Worm (Caenorhabditis elegans): Measurements from ENCODE around the gene C36C5.15.

The C36C5.15 gene

DNA sequence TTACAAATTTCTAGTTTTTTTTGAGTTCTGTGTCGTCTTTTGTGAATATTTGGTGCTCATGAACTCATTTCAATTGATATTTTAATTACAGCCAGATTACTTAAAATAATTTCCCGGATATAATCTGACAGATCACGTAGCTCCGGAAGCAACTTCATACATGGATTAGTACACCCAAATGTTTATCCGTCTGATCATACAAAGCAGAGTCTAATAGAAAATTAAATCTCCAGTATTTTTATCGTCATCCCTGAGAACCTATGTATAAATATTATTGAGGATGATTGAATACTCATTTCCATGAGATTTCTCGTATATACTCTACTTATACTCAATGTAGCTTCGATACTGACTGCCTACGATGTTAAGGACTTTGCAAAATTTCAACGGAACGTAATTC lies 43.6 kb downstream of the C36C5.15 start, which contains the start of gene Y73C8C.12:
Gene Y73C8C.12 (plus strand): TSS at position 301 of the 400 bp plus-strand sequence.
- TF ChIP-seq Y48G9A.11 (GFP tag; IDR thresholded peaks at IDR 0.05) (no peak), aha-1 (tag) (peak; percentile 28)

DNA sequence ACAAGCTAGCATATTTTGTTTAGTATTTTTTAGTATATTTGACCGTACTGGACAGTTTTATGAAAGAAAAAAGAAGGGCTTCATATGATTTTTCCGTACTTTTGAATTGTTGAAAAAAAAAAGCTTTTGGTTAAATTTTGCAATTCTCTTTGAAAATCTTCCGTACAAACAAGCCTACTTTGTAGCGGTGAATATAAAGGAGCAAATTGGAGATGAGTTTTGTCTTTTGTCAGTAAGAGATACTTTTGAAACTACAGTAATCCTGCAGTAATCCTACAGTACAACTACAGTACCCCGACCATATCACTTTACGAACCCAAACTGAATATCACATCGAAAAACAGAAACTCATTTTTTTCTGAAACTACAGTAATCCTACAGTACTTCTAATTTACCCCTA lies 46.1 kb downstream of the C36C5.15 start:
- TF ChIP-seq aha-1 (tag) (peak; percentile 93), madf-5 (GFP tag; IDR thresholded peaks at IDR 0.05) (no peak), F37D6.2 (tag; optimal IDR thresholded peaks at IDR 0.05) (no peak), snpc-1.2 (GFP tag; IDR thresholded peaks at IDR 0.05) (no peak), T26A8.4 (GFP tag; IDR thresholded peaks at IDR 0.05) (no peak)

DNA sequence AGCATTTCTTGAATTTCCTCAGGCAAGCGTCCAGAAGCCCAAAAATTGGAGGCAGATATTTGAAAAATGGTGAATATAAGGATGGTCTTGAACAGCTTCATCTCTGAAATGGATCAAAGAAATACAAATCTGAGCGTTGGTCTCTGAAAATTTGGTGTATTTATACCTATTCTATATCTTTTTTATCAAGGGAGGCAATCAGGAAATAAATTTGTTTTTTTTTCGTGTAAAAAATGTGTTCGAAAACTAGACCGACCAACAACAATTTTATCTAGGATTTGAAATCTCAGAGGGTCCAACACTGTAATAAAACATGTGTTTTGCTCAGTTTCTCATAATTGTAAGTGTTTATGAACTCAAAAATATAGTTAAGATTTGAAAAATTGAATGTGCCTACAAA lies 46.8 kb downstream of the C36C5.15 start, which contains the start of gene srt-56:
Gene srt-56 (minus strand): TSS at position 101 of the 400 bp plus-strand sequence.
- peak; percentile 49 for TF ChIP-seq aha-1 (tag)
- no peak for TF ChIP-seq zip-2 (tag; optimal IDR thresholded peaks at IDR 0.05)

DNA sequence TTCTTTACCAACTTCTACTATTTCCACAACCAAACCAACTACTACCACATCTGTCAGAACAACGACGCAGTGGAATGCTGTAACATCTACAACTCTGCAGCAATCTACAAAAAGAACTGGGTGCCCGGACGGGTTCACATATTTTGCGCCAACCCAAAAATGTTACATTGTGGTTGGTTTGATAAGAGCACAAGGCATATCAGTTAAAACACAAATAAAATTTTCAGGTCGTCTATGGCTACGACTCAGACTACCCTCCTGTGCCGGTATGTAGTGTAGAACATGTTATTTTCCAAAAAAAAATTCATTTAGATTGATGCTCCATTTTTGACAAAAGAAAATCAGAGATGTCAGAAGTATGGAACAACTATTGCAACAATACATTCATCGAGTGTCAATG lies 49.4 kb downstream of the C36C5.15 start:
- TF ChIP-seq pqm-1 (tag; optimal IDR thresholded peaks at IDR 0.05) (peak; percentile 51), nhr-28 (tag; optimal IDR thresholded peaks at IDR 0.05) (peak; percentile 87), lsy-2 (tag; optimal IDR thresholded peaks at IDR 0.05) (no peak), dmd-6 (GFP tag; IDR thresholded peaks at IDR 0.05) (peak; percentile 49; the same call in 1 of the 2 replicates), F49E8.2 (tag; optimal IDR thresholded peaks at IDR 0.05; ENCODE audit: borderline replicate concordance) (no peak), D1046.2 (GFP tag; IDR thresholded peaks at IDR 0.05) (no peak)

DNA sequence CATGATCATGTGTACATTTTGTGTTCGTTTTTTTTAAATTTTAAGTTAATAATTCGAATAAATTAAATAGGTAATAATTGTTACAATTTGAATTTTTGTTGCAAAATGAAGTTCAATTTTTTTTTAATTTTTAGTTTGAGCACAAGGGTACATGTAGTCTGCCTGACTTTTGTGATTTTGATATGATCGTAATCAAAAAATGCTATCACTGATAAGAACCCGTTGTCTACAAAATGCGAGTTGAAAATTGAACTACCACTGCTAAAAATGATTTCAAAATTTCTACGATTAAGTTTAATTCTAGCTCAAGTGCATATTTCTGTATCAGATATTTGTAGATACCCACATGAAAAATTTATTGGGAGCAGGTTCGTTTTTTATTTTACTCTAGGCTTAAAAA lies 50.4 kb downstream of the C36C5.15 start, which contains the start of gene clec-210:
Gene clec-210 (plus strand): TSS at position 211 of the 400 bp plus-strand sequence.
- TF ChIP-seq dmd-6 (GFP tag; IDR thresholded peaks at IDR 0.05) (peak; percentile 50), lim-7 (GFP tag; IDR thresholded peaks at IDR 0.05) (no peak), nhr-28 (tag; optimal IDR thresholded peaks at IDR 0.05) (peak; percentile 92), egl-43 (GFP tag; IDR thresholded peaks at IDR 0.05) (no peak), cey-2 (tag; optimal IDR thresholded peaks at IDR 0.05; ENCODE audit: borderline replicate concordance, insufficient read depth) (no peak), pqm-1 (tag; optimal IDR thresholded peaks at IDR 0.05) (peak; percentile 52)

Data from whole organism, L4 larva.